Fruit fly (Drosophila melanogaster) whole organism, embryonic: ENCODE results near the gene CG15480.

Source experiments
- Abd-B ChIP-seq: fragments of 200-800 bp; sonication (Bioruptor generic); optimal IDR thresholded peaks from 2 replicates; lab custom pipeline; 2018; ENCODE audit warnings: missing biosample characterization, mild to moderate bottlenecking, missing genetic modification characterization, moderate library complexity
- Blimp-1 ChIP-seq: fragments of 200-800 bp; sonication (Bioruptor generic); optimal IDR thresholded peaks from 3 replicates; lab custom pipeline; 2018; ENCODE audit warnings: missing biosample characterization, missing genetic modification characterization, mild to moderate bottlenecking, moderate library complexity, missing genetic modification reagents
- CG10267 ChIP-seq: fragments of 200-800 bp; sonication (Bioruptor generic); optimal IDR thresholded peaks from 2 replicates; lab custom pipeline; 2018; ENCODE audit warnings: missing biosample characterization, mild to moderate bottlenecking, missing genetic modification characterization, moderate library complexity
- CG10979 ChIP-seq: fragments of 200-800 bp; sonication (Bioruptor generic); optimal IDR thresholded peaks from 2 replicates; lab custom pipeline; 2018; ENCODE audit warnings: missing biosample characterization, mild to moderate bottlenecking, missing genetic modification characterization, moderate library complexity
- CG11093 ChIP-seq: fragments of 200-800 bp; sonication (Bioruptor generic); IDR thresholded peaks from 3 replicates; pipeline ENCODE4 v1.3.6; 2022; ENCODE audit warnings: missing biosample characterization, missing genetic modification characterization
- CG11247 ChIP-seq: fragments of 200-800 bp; sonication (Bioruptor generic); IDR thresholded peaks from 2 replicates; pipeline ENCODE4 v1.3.6; 2022; ENCODE audit warnings: missing biosample characterization, missing genetic modification characterization
- CG12104 ChIP-seq: fragments of 200-800 bp; sonication (Bioruptor generic); optimal IDR thresholded peaks from 3 replicates; lab custom pipeline; 2016; ENCODE audit warnings: missing biosample characterization, missing genetic modification characterization
- CG1233 ChIP-seq: fragments of 200-800 bp; sonication (Bioruptor generic); optimal IDR thresholded peaks from 4 replicates; lab custom pipeline; 2018; ENCODE audit warnings: missing biosample characterization, mild to moderate bottlenecking, missing genetic modification characterization
- CG12659 ChIP-seq: fragments of 200-800 bp; sonication (Bioruptor generic); optimal IDR thresholded peaks from 3 replicates; lab custom pipeline; 2017; ENCODE audit warnings: mild to moderate bottlenecking, missing biosample characterization, missing genetic modification reagents, missing genetic modification characterization
- CG14860 ChIP-seq: fragments of 200-800 bp; sonication (Bioruptor generic); IDR thresholded peaks from 3 replicates; pipeline ENCODE4 v1.3.6; 2022; ENCODE audit warnings: missing biosample characterization, missing genetic modification characterization; ENCODE audit not compliant: partially characterized antibody
- CG15269 ChIP-seq: fragments of 200-800 bp; sonication (Bioruptor generic); optimal IDR thresholded peaks from 2 replicates; lab custom pipeline; 2018; ENCODE audit warnings: missing biosample characterization, mild to moderate bottlenecking, missing genetic modification characterization, moderate library complexity
- CG15514 ChIP-seq: fragments of 200-800 bp; sonication (Bioruptor generic); optimal IDR thresholded peaks from 3 replicates; lab custom pipeline; 2017; ENCODE audit warnings: missing biosample characterization, missing genetic modification characterization, mild to moderate bottlenecking, moderate library complexity, missing genetic modification reagents
- CG2712 ChIP-seq: fragments of 200-800 bp; optimal IDR thresholded peaks from 3 replicates; lab custom pipeline; 2019; ENCODE audit warnings: missing biosample characterization, mild to moderate bottlenecking, missing genetic modification characterization, moderate library complexity
- CG31441 ChIP-seq: fragments of 200-800 bp; sonication (Bioruptor generic); IDR thresholded peaks from 2 replicates; pipeline ENCODE4 v1.3.6; 2022; ENCODE audit warnings: missing biosample characterization, missing genetic modification characterization
- CG33557 ChIP-seq: fragments of 200-800 bp; sonication (Bioruptor generic); optimal IDR thresholded peaks from 2 replicates; lab custom pipeline; 2019; ENCODE audit warnings: missing biosample characterization, mild to moderate bottlenecking, missing genetic modification characterization, moderate library complexity
- CG3847 ChIP-seq: fragments of 200-800 bp; sonication (Bioruptor generic); IDR thresholded peaks from 2 replicates; pipeline ENCODE4 v1.3.6; 2022; ENCODE audit warnings: missing biosample characterization, missing genetic modification characterization
- CG4328 ChIP-seq: fragments of 200-800 bp; sonication (Bioruptor generic); optimal IDR thresholded peaks from 3 replicates; lab custom pipeline; 2017; ENCODE audit warnings: missing biosample characterization, missing genetic modification reagents, missing genetic modification characterization
- CG4820 ChIP-seq: fragments of 200-800 bp; sonication (Bioruptor generic); optimal IDR thresholded peaks from 3 replicates; lab custom pipeline; 2016; ENCODE audit warnings: missing biosample characterization, missing genetic modification characterization
- CG6791 ChIP-seq: fragments of 200-800 bp; sonication (Bioruptor generic); IDR thresholded peaks from 3 replicates; pipeline ENCODE4 v1.3.6; 2022; ENCODE audit warnings: missing biosample characterization, missing genetic modification characterization; ENCODE audit not compliant: partially characterized antibody
- CG7556 ChIP-seq: fragments of 200-800 bp; sonication (Bioruptor generic); optimal IDR thresholded peaks from 2 replicates; lab custom pipeline; 2017; ENCODE audit warnings: missing biosample characterization, mild to moderate bottlenecking, missing genetic modification characterization
- CG7987 ChIP-seq: fragments of 200-800 bp; sonication (Bioruptor generic); optimal IDR thresholded peaks from 2 replicates; lab custom pipeline; 2018; ENCODE audit warnings: missing biosample characterization, mild to moderate bottlenecking, missing genetic modification characterization, moderate library complexity
- CG8765 ChIP-seq: fragments of 200-800 bp; sonication (Bioruptor generic); IDR thresholded peaks from 2 replicates; pipeline ENCODE4 v1.3.6; 2022; ENCODE audit warnings: missing biosample characterization, missing genetic modification characterization
- CG9797 ChIP-seq: fragments of 200-800 bp; sonication (Bioruptor generic); optimal IDR thresholded peaks from 3 replicates; lab custom pipeline; 2018; ENCODE audit warnings: missing biosample characterization, mild to moderate bottlenecking, missing genetic modification characterization
- CHES-1-like ChIP-seq: fragments of 200-800 bp; sonication (Bioruptor generic); optimal IDR thresholded peaks from 2 replicates; lab custom pipeline; 2016; ENCODE audit warnings: missing biosample characterization, missing genetic modification characterization
- CoRest ChIP-seq: fragments of 200-800 bp; sonication (Bioruptor generic); optimal IDR thresholded peaks from 3 replicates; lab custom pipeline; 2018; ENCODE audit warnings: missing biosample characterization, mild to moderate bottlenecking, missing genetic modification characterization, moderate library complexity
- Dbx ChIP-seq: fragments of 200-800 bp; sonication (Bioruptor generic); IDR thresholded peaks from 3 replicates; pipeline ENCODE4 v1.3.6; 2022; ENCODE audit warnings: missing biosample characterization, missing genetic modification characterization
- Dll ChIP-seq: fragments of 200-800 bp; sonication (Bioruptor generic); IDR thresholded peaks from 4 replicates; pipeline ENCODE4 v1.3.6; 2022; ENCODE audit warnings: missing biosample characterization, missing genetic modification characterization; ENCODE audit not compliant: partially characterized antibody
- E2f1 ChIP-seq: fragments of 200-800 bp; sonication (Bioruptor generic); IDR thresholded peaks from 2 replicates; pipeline ENCODE4 v1.3.6; 2022; ENCODE audit warnings: missing biosample characterization, missing genetic modification characterization
- HLH4C ChIP-seq: fragments of 200-800 bp; sonication (Bioruptor generic); IDR thresholded peaks from 3 replicates; pipeline ENCODE4 v1.3.6; 2022; ENCODE audit warnings: missing biosample characterization, missing genetic modification characterization; ENCODE audit not compliant: partially characterized antibody
- Kr ChIP-seq: fragments of 200-800 bp; sonication (Bioruptor generic); optimal IDR thresholded peaks from 2 replicates; lab custom pipeline; 2017; ENCODE audit warnings: missing biosample characterization, mild to moderate bottlenecking, missing genetic modification characterization
- MBD-R2 ChIP-seq: fragments of 200-800 bp; sonication (Bioruptor generic); IDR thresholded peaks from 2 replicates; pipeline ENCODE4 v1.3.6; 2022; ENCODE audit warnings: missing biosample characterization, missing genetic modification characterization
- Mad ChIP-seq: fragments of 200-800 bp; sonication (Bioruptor generic); optimal IDR thresholded peaks from 2 replicates; lab custom pipeline; 2016; ENCODE audit warnings: missing biosample characterization, missing genetic modification characterization
- NfI ChIP-seq: fragments of 200-800 bp; sonication (Bioruptor generic); optimal IDR thresholded peaks from 3 replicates; lab custom pipeline; 2018; ENCODE audit warnings: missing biosample characterization, mild to moderate bottlenecking, missing genetic modification characterization, moderate library complexity
- bab2 ChIP-seq: fragments of 200-800 bp; sonication (Bioruptor generic); optimal IDR thresholded peaks from 2 replicates; lab custom pipeline; 2016; ENCODE audit warnings: missing biosample characterization, missing genetic modification characterization
- chif ChIP-seq, 2 experiments: fragments of 200-800 bp; sonication (Bioruptor generic); optimal IDR thresholded peaks; 3 replicates each; lab custom pipeline; 2016; ENCODE audit warnings: missing biosample characterization in 2 of 2, missing genetic modification characterization in 2 of 2
- chn ChIP-seq: fragments of 200-800 bp; sonication (Bioruptor generic); optimal IDR thresholded peaks from 2 replicates; lab custom pipeline; 2016; ENCODE audit warnings: missing biosample characterization, missing genetic modification characterization
- dmrt11E ChIP-seq: fragments of 200-800 bp; sonication (Bioruptor generic); optimal IDR thresholded peaks from 3 replicates; lab custom pipeline; 2018; ENCODE audit warnings: missing biosample characterization, mild to moderate bottlenecking, missing genetic modification characterization, moderate library complexity
- dpn ChIP-seq, 2 experiments: fragments of 200-800 bp; sonication (Bioruptor generic); optimal IDR thresholded peaks; 3 replicates each; lab custom pipeline; 2016; ENCODE audit warnings: missing biosample characterization in 2 of 2, missing genetic modification characterization in 2 of 2
- emc ChIP-seq: fragments of 200-800 bp; sonication (Bioruptor generic); optimal IDR thresholded peaks from 2 replicates; lab custom pipeline; 2016; ENCODE audit warnings: missing biosample characterization, missing genetic modification characterization
- en ChIP-seq: fragments of 200-800 bp; sonication (Bioruptor generic); optimal IDR thresholded peaks from 2 replicates; lab custom pipeline; 2016; ENCODE audit warnings: missing biosample characterization, missing genetic modification characterization
- fd3F ChIP-seq: fragments of 200-800 bp; sonication (Bioruptor generic); optimal IDR thresholded peaks from 2 replicates; lab custom pipeline; 2018; ENCODE audit warnings: missing biosample characterization, mild to moderate bottlenecking, missing genetic modification characterization, moderate library complexity
- gsb-n ChIP-seq: fragments of 200-800 bp; sonication (Bioruptor generic); optimal IDR thresholded peaks from 3 replicates; lab custom pipeline; 2018; ENCODE audit warnings: missing biosample characterization, mild to moderate bottlenecking, missing genetic modification characterization
- inv ChIP-seq: fragments of 200-800 bp; sonication (Bioruptor generic); IDR thresholded peaks from 2 replicates; pipeline ENCODE4 v1.3.6; 2022; ENCODE audit warnings: missing biosample characterization, missing genetic modification characterization; ENCODE audit not compliant: partially characterized antibody
- kay ChIP-seq: fragments of 200-800 bp; sonication (Bioruptor generic); optimal IDR thresholded peaks from 2 replicates; lab custom pipeline; 2016; ENCODE audit warnings: missing biosample characterization, missing genetic modification characterization
- luna ChIP-seq: fragments of 200-800 bp; sonication (Bioruptor generic); optimal IDR thresholded peaks from 2 replicates; lab custom pipeline; 2016; ENCODE audit warnings: missing biosample characterization, missing genetic modification characterization
- pnt ChIP-seq: fragments of 200-800 bp; sonication (Bioruptor generic); optimal IDR thresholded peaks from 3 replicates; lab custom pipeline; 2016; ENCODE audit warnings: missing biosample characterization, missing genetic modification characterization
- pzg ChIP-seq: fragments of 200-800 bp; sonication (Bioruptor generic); optimal IDR thresholded peaks from 3 replicates; lab custom pipeline; 2018; ENCODE audit warnings: missing biosample characterization, mild to moderate bottlenecking, missing genetic modification characterization, moderate library complexity
- ranshi ChIP-seq: fragments of 200-800 bp; sonication (Bioruptor generic); IDR thresholded peaks from 2 replicates; pipeline ENCODE4 v1.3.6; 2022; ENCODE audit warnings: missing biosample characterization, missing genetic modification characterization
- slbo ChIP-seq: fragments of 200-800 bp; sonication (Bioruptor generic); IDR thresholded peaks from 2 replicates; pipeline ENCODE4 v1.3.6; 2022; ENCODE audit warnings: missing biosample characterization, missing genetic modification characterization
- zfh2 ChIP-seq: fragments of 200-800 bp; sonication (Bioruptor generic); optimal IDR thresholded peaks from 2 replicates; lab custom pipeline; 2016; ENCODE audit warnings: missing biosample characterization, missing genetic modification characterization

Gene CG15480

dm6 chr2L:13222225-13222648, 2.8 kb downstream of the CG15480 start, which contains the start of the genes Ski6 and CG16812 (continued):
- TF ChIP-seq dpn (GFP tag; optimal IDR thresholded peaks at IDR 0.05; lab: Kevin White, UChicago) (peak; percentile 2 to 80), Dbx (GFP tag; lab: Robert Waterston, UW) (peak; percentile 68), Kr (GFP tag; lab: Kevin White, UChicago) (no peak), NfI (GFP tag; lab: Kevin White, UChicago) (peak; percentile 58), emc (no peak), CG7556 (GFP tag; lab: Kevin White, UChicago) (peak; percentile 65), chn (peak; percentile 35), ranshi (GFP tag; lab: Robert Waterston, UW) (peak; percentile 64), CoRest (tag; lab: Kevin White, UChicago) (peak; percentile 81), CG6791 (GFP tag; lab: Robert Waterston, UW) (peak; percentile 35; the same call in 1 of the 3 replicates), CG1233 (GFP tag; lab: Kevin White, UChicago) (peak; percentile 25), fd3F (GFP tag; lab: Kevin White, UChicago) (peak; percentile 66), Mad (GFP tag; lab: Kevin White, UChicago) (peak; percentile 32), CG15514 (GFP tag; lab: Kevin White, UChicago) (peak; percentile 51), CG4328 (GFP tag; lab: Kevin White, UChicago) (no peak), slbo (GFP tag; lab: Robert Waterston, UW) (peak; percentile 77), CG7987 (no peak), CG12659 (GFP tag; lab: Kevin White, UChicago) (peak; percentile 82), CG2712 (tag; lab: Kevin White, UChicago) (peak; percentile 87), CG31441 (GFP tag; lab: Robert Waterston, UW) (peak; percentile 83), luna (GFP tag; lab: Kevin White, UChicago) (no peak), chif (GFP tag; optimal IDR thresholded peaks at IDR 0.05; lab: Kevin White, UChicago) (peak in 1 of 2 experiments; percentile 15), CHES-1-like (peak; percentile 16), CG10267 (tag; lab: Kevin White, UChicago) (peak; percentile 97), Abd-B (peak; percentile 50), CG3847 (GFP tag; lab: Robert Waterston, UW) (peak; percentile 69), CG11247 (GFP tag; lab: Robert Waterston, UW) (peak; percentile 52; the same call in 1 of the 2 replicates), zfh2 (GFP tag; lab: Kevin White, UChicago) (peak; percentile 15), en (GFP tag; lab: Kevin White, UChicago) (peak; percentile 3), inv (GFP tag; lab: Robert Waterston, UW) (no peak), CG9797 (GFP tag; lab: Kevin White, UChicago) (peak; percentile 67), CG8765 (GFP tag; lab: Robert Waterston, UW) (no peak), kay (GFP tag; lab: Kevin White, UChicago) (peak; percentile 52), pnt (GFP tag; lab: Kevin White, UChicago) (peak; percentile 15), CG14860 (no peak), E2f1 (GFP tag; lab: Robert Waterston, UW) (peak; percentile 68), CG15269 (tag; lab: Kevin White, UChicago) (peak; percentile 83), MBD-R2 (peak; percentile 60; the same call in 1 of the 2 replicates), CG12104 (peak; percentile 34), CG33557 (peak; percentile 41), Dll (GFP tag; lab: Robert Waterston, UW) (peak; percentile 51; the same call in 2 of the 4 replicates), pzg (GFP tag; lab: Kevin White, UChicago) (peak; percentile 61), CG11093 (GFP tag; lab: Robert Waterston, UW) (no peak), Blimp-1 (GFP tag; lab: Kevin White, UChicago) (no peak), CG10979 (peak; percentile 67), dmrt11E (tag; lab: Kevin White, UChicago) (peak; percentile 67), bab2 (GFP tag; lab: Kevin White, UChicago) (peak; percentile 54), CG4820 (peak; percentile 53), HLH4C (GFP tag; lab: Robert Waterston, UW) (peak; percentile 42; the same call in 1 of the 3 replicates), gsb-n (tag; lab: Kevin White, UChicago) (peak; percentile 68)
